Fruit fly (Drosophila melanogaster) whole organism, prepupa: Measurements from ENCODE around the gene Gr22f.

Source experiments
- CG6854 ChIP-seq: fragments of 200-800 bp; sonication (Bioruptor generic); optimal IDR thresholded peaks from 2 replicates; lab custom pipeline; 2017; ENCODE audit warnings: missing biosample characterization, mild to moderate bottlenecking, missing genetic modification characterization
- CG7368 ChIP-seq: fragments of 200-800 bp; sonication (Bioruptor generic); optimal IDR thresholded peaks from 3 replicates; lab custom pipeline; 2016; ENCODE audit warnings: missing biosample characterization, missing genetic modification characterization
- CG8632 ChIP-seq: fragments of 200-800 bp; sonication (Bioruptor generic); optimal IDR thresholded peaks from 3 replicates; lab custom pipeline; 2016; ENCODE audit warnings: missing biosample characterization, missing genetic modification characterization
- Ets96B ChIP-seq: fragments of 200-800 bp; optimal IDR thresholded peaks from 2 replicates; lab custom pipeline; 2019; ENCODE audit warnings: missing biosample characterization, mild to moderate bottlenecking, missing genetic modification characterization, moderate library complexity
- Sox102F ChIP-seq: fragments of 200-800 bp; sonication (Bioruptor generic); optimal IDR thresholded peaks from 2 replicates; lab custom pipeline; 2016; ENCODE audit warnings: missing biosample characterization, mild to moderate bottlenecking, missing genetic modification characterization
- Sox14 ChIP-seq: fragments of 200-800 bp; sonication (Bioruptor generic); optimal IDR thresholded peaks from 3 replicates; lab custom pipeline; 2016; ENCODE audit warnings: missing biosample characterization, missing genetic modification characterization
- spab ChIP-seq: fragments of 200-800 bp; sonication (Bioruptor generic); optimal IDR thresholded peaks from 2 replicates; lab custom pipeline; 2017; ENCODE audit warnings: missing biosample characterization, mild to moderate bottlenecking, missing genetic modification characterization, missing genetic modification reagents

- TF ChIP-seq Sox102F (GFP tag; lab: Kevin White, UChicago) = no peak
- TF ChIP-seq CG8632 (GFP tag; lab: Kevin White, UChicago) = no peak
- no peak for TF ChIP-seq CG6854
- TF ChIP-seq Sox14 (GFP tag; lab: Kevin White, UChicago) = no peak
- TF ChIP-seq Ets96B (tag; lab: Kevin White, UChicago) = no peak
- TF ChIP-seq spab (GFP tag; lab: Kevin White, UChicago) = no peak
- no peak for TF ChIP-seq CG7368
Measured at dm6 chr2L:1751953-1752352, 4.3 kb downstream of the Gr22f start, which contains the start of the genes CG17712 and CG17648.
